Worm (Caenorhabditis elegans) whole organism, mixed stage, embryonic: ENCODE measurements around the gene set-3.

Source experiments
- pha-4 ChIP-seq: fragments of 150-350 bp; optimal IDR thresholded peaks from 2 replicates; lab custom pipeline; 2018; ENCODE audit warnings: missing biosample characterization, missing genetic modification reagents, missing genetic modification characterization
- snpc-4 ChIP-seq: fragments of 150-350 bp; optimal IDR thresholded peaks from 2 replicates; lab custom pipeline; 2014; ENCODE audit warnings: missing biosample characterization, missing genetic modification characterization

ce11 chrIII:9738954-9739353, 44.6 kb upstream of the set-3 start, which contains the start of gene hlh-4:
- TF ChIP-seq pha-4 = no peak
- TF ChIP-seq snpc-4 (tag; lab: Kevin White, UChicago) = no peak
